Worm (Caenorhabditis elegans) whole organism, L1 larva: Measurements from ENCODE around the gene Y38E10A.28.

ENCODE experiments used
- C04F5.9 ChIP-seq: sonication (generic microtip); optimal IDR thresholded peaks from 2 replicates; lab custom pipeline; 2016; ENCODE audit warnings: missing genetic modification characterization, missing compliant biosample characterization
- C16A3.4 ChIP-seq: fragments of 150-350 bp; optimal IDR thresholded peaks from 2 replicates; lab custom pipeline; 2014; ENCODE audit warnings: missing biosample characterization, missing genetic modification characterization
- C34B4.2 ChIP-seq: sonication (generic microtip); optimal IDR thresholded peaks from 2 replicates; lab custom pipeline; 2017; ENCODE audit warnings: mild to moderate bottlenecking, missing genetic modification characterization, missing compliant biosample characterization
- alr-1 ChIP-seq: fragments of 200-800 bp; sonication (Bioruptor generic); optimal IDR thresholded peaks from 2 replicates; lab custom pipeline; 2018; ENCODE audit warnings: borderline replicate concordance, mild to moderate bottlenecking, missing genetic modification characterization, missing compliant biosample characterization
- ama-1 ChIP-seq: fragments of 150-350 bp; optimal IDR thresholded peaks from 2 replicates; lab custom pipeline; 2014
- blmp-1 ChIP-seq: fragments of 150-350 bp; optimal IDR thresholded peaks from 2 replicates; lab custom pipeline; 2014; ENCODE audit warnings: missing biosample characterization, missing genetic modification characterization
- ceh-63 ChIP-seq: fragments of 200-800 bp; sonication (Bioruptor generic); optimal IDR thresholded peaks from 2 replicates; lab custom pipeline; 2018; ENCODE audit warnings: mild to moderate bottlenecking, missing genetic modification characterization, missing compliant biosample characterization
- ceh-8 ChIP-seq: fragments of 200-800 bp; sonication (Bioruptor generic); optimal IDR thresholded peaks from 2 replicates; lab custom pipeline; 2018; ENCODE audit warnings: mild to moderate bottlenecking, missing genetic modification characterization, moderate library complexity, missing compliant biosample characterization
- ceh-82 ChIP-seq, 3 experiments: fragments of 150-350 bp in 1 of 3; sonication (generic microtip) in 2 of 3; optimal IDR thresholded peaks; 2 replicates each; lab custom pipeline; 2014 to 2017; ENCODE audit warnings: missing biosample characterization in 3 of 3, missing genetic modification characterization in 3 of 3
- ceh-90 ChIP-seq: sonication (generic microtip); optimal IDR thresholded peaks from 2 replicates; lab custom pipeline; 2016; ENCODE audit warnings: missing genetic modification characterization, missing compliant biosample characterization
- ces-1 ChIP-seq: fragments of 150-350 bp; optimal IDR thresholded peaks from 2 replicates; lab custom pipeline; 2014; ENCODE audit warnings: missing biosample characterization, missing genetic modification reagents, missing genetic modification characterization
- dpl-1 ChIP-seq, 3 experiments: fragments of 150-350 bp in 2 of 3; sonication (generic microtip) in 1 of 3; optimal IDR thresholded peaks; 2 replicates each; lab custom pipeline; 2014 to 2017; ENCODE audit warnings: missing biosample characterization in 3 of 3, missing genetic modification characterization in 3 of 3, missing genetic modification reagents in 3 of 3
- dsc-1 ChIP-seq: sonication (generic microtip); optimal IDR thresholded peaks from 2 replicates; lab custom pipeline; 2016; ENCODE audit warnings: mild to moderate bottlenecking, missing genetic modification characterization, missing compliant biosample characterization
- efl-1 ChIP-seq, 4 experiments: fragments of 150-350 bp; optimal IDR thresholded peaks in 3 of 4; peaks in 1 of 4; 1 replicate in 1 of 4; 2 replicates in 3 of 4; lab custom pipeline; 2014; ENCODE audit warnings: missing biosample characterization in 2 of 4, missing genetic modification characterization in 2 of 4, missing genetic modification reagents in 2 of 4
- egl-27 ChIP-seq, 2 experiments: fragments of 150-350 bp in 1 of 2; sonication (generic microtip); optimal IDR thresholded peaks; 3 replicates each; lab custom pipeline; 2017 to 2018; ENCODE audit warnings: missing biosample characterization in 2 of 2, missing genetic modification characterization in 2 of 2, missing genetic modification reagents in 2 of 2
- elt-2 ChIP-seq: sonication (generic microtip); optimal IDR thresholded peaks from 2 replicates; lab custom pipeline; 2016; ENCODE audit warnings: missing genetic modification characterization, mild to moderate bottlenecking, inconsistent platforms, missing compliant biosample characterization, missing genetic modification reagents
- elt-3 ChIP-seq, 6 experiments: fragments of 150-350 bp in 1 of 6; sonication (generic microtip); optimal IDR thresholded peaks; 2 replicates each; lab custom pipeline; 2017 to 2018; ENCODE audit warnings: missing biosample characterization in 6 of 6, missing genetic modification characterization in 6 of 6, inconsistent platforms in 1 of 6
- ets-5 ChIP-seq: fragments of 200-800 bp; sonication (Bioruptor generic); IDR thresholded peaks from 2 replicates; pipeline ENCODE4 v1.3.6; 2022; ENCODE audit warnings: missing genetic modification characterization, missing compliant biosample characterization
- fkh-4 ChIP-seq: sonication (generic microtip); optimal IDR thresholded peaks from 2 replicates; lab custom pipeline; 2016; ENCODE audit warnings: missing compliant biosample characterization, missing genetic modification characterization, borderline replicate concordance
- fkh-8 ChIP-seq: sonication (generic microtip); optimal IDR thresholded peaks from 2 replicates; lab custom pipeline; 2016; ENCODE audit warnings: mild to moderate bottlenecking, missing genetic modification characterization, missing compliant biosample characterization
- grh-1 ChIP-seq: fragments of 200-800 bp; sonication (Bioruptor generic); IDR thresholded peaks from 2 replicates; pipeline ENCODE4 v1.3.6; 2022; ENCODE audit warnings: missing genetic modification reagents, missing genetic modification characterization, missing compliant biosample characterization
- hlh-4 ChIP-seq: sonication (generic microtip); optimal IDR thresholded peaks from 2 replicates; lab custom pipeline; 2016; ENCODE audit warnings: mild to moderate bottlenecking, missing genetic modification characterization, missing compliant biosample characterization
- lin-13 ChIP-seq: fragments of 150-350 bp; optimal IDR thresholded peaks from 2 replicates; lab custom pipeline; 2014; ENCODE audit warnings: missing biosample characterization, missing genetic modification reagents, missing genetic modification characterization
- lin-15B ChIP-seq: fragments of 150-350 bp; sonication (generic microtip); optimal IDR thresholded peaks from 3 replicates; lab custom pipeline; 2014; ENCODE audit warnings: missing biosample characterization, missing genetic modification characterization
- lin-35 ChIP-seq, 2 experiments: fragments of 150-350 bp; optimal IDR thresholded peaks; 2 replicates each; lab custom pipeline; 2014; ENCODE audit warnings: missing biosample characterization in 2 of 2, missing genetic modification characterization in 2 of 2, missing genetic modification reagents in 2 of 2
- lir-3 ChIP-seq: sonication (generic microtip); optimal IDR thresholded peaks from 2 replicates; lab custom pipeline; 2016; ENCODE audit warnings: mild to moderate bottlenecking, missing genetic modification characterization, moderate library complexity, missing compliant biosample characterization; ENCODE audit not compliant: poor library complexity
- lsy-2 ChIP-seq, 2 experiments: fragments of 150-350 bp; optimal IDR thresholded peaks; 2 replicates each; lab custom pipeline; 2014; ENCODE audit warnings: missing biosample characterization in 2 of 2, missing genetic modification characterization in 2 of 2
- mdl-1 ChIP-seq, 2 experiments: fragments of 150-350 bp; optimal IDR thresholded peaks; 2 replicates each; lab custom pipeline; 2014 to 2017; ENCODE audit warnings: missing biosample characterization in 2 of 2, missing genetic modification characterization in 2 of 2, inconsistent platforms in 1 of 2
- nhr-237 ChIP-seq: fragments of 150-350 bp; optimal IDR thresholded peaks from 2 replicates; lab custom pipeline; 2014; ENCODE audit warnings: missing biosample characterization, missing genetic modification characterization
- nhr-47 ChIP-seq: sonication (generic microtip); optimal IDR thresholded peaks from 2 replicates; lab custom pipeline; 2016; ENCODE audit warnings: mild to moderate bottlenecking, missing genetic modification characterization, moderate library complexity, missing compliant biosample characterization
- nhr-71 ChIP-seq: sonication (generic microtip); optimal IDR thresholded peaks from 2 replicates; lab custom pipeline; 2016; ENCODE audit warnings: mild to moderate bottlenecking, missing genetic modification characterization, moderate library complexity, missing compliant biosample characterization
- nhr-76 ChIP-seq: sonication (generic microtip); optimal IDR thresholded peaks from 2 replicates; lab custom pipeline; 2017; ENCODE audit warnings: missing biosample characterization, missing genetic modification characterization
- nhr-84 ChIP-seq: sonication (generic microtip); optimal IDR thresholded peaks from 2 replicates; lab custom pipeline; 2017; ENCODE audit warnings: missing biosample characterization, missing genetic modification characterization
- nhr-85 ChIP-seq: sonication (generic microtip); peaks from one replicate; lab custom pipeline; 2016; ENCODE audit warnings: missing genetic modification characterization, inconsistent platforms, missing compliant biosample characterization
- nhr-90 ChIP-seq: sonication (generic microtip); optimal IDR thresholded peaks from 2 replicates; lab custom pipeline; 2016; ENCODE audit warnings: mild to moderate bottlenecking, missing genetic modification characterization, missing compliant biosample characterization; ENCODE audit not compliant: poor library complexity
- rnt-1 ChIP-seq: sonication (generic microtip); optimal IDR thresholded peaks from 2 replicates; lab custom pipeline; 2016; ENCODE audit warnings: mild to moderate bottlenecking, missing genetic modification characterization, moderate library complexity, missing compliant biosample characterization
- skn-1 ChIP-seq: fragments of 150-350 bp; optimal IDR thresholded peaks from 2 replicates; lab custom pipeline; 2014; ENCODE audit warnings: missing biosample characterization, missing genetic modification characterization
- sox-4 ChIP-seq: sonication (generic microtip); optimal IDR thresholded peaks from 2 replicates; lab custom pipeline; 2016; ENCODE audit warnings: missing genetic modification characterization, missing compliant biosample characterization
- sup-37 ChIP-seq: fragments of 200-800 bp; sonication (Bioruptor generic); optimal IDR thresholded peaks from 2 replicates; lab custom pipeline; 2018; ENCODE audit warnings: mild to moderate bottlenecking, missing genetic modification characterization, missing compliant biosample characterization
- tbx-2 ChIP-seq: sonication (generic microtip); optimal IDR thresholded peaks from 2 replicates; lab custom pipeline; 2016; ENCODE audit warnings: missing genetic modification characterization, missing compliant biosample characterization
- unc-30 ChIP-seq: sonication (generic microtip); optimal IDR thresholded peaks from 2 replicates; lab custom pipeline; 2017; ENCODE audit warnings: missing biosample characterization, missing genetic modification characterization
- unc-62 ChIP-seq: fragments of 150-350 bp; optimal IDR thresholded peaks from 2 replicates; lab custom pipeline; 2014; ENCODE audit warnings: missing biosample characterization, missing genetic modification reagents, missing genetic modification characterization
- unc-98 ChIP-seq: fragments of 200-800 bp; sonication (Bioruptor generic); IDR thresholded peaks from 2 replicates; pipeline ENCODE4 v1.3.6; 2022; ENCODE audit warnings: missing genetic modification characterization, missing compliant biosample characterization
- vab-15 ChIP-seq: sonication (generic microtip); optimal IDR thresholded peaks from 2 replicates; lab custom pipeline; 2017; ENCODE audit warnings: missing genotype, mild to moderate bottlenecking, missing genetic modification characterization, missing compliant biosample characterization
- zag-1 ChIP-seq: fragments of 150-350 bp; optimal IDR thresholded peaks from 2 replicates; lab custom pipeline; 2014; ENCODE audit warnings: missing biosample characterization, missing genetic modification characterization
- ztf-11 ChIP-seq, 2 experiments: sonication (generic microtip); optimal IDR thresholded peaks; 2 replicates each; lab custom pipeline; 2016 to 2017; ENCODE audit warnings: missing genetic modification characterization in 2 of 2, missing biosample characterization in 1 of 2, missing compliant biosample characterization in 1 of 2

Gene Y38E10A.28

ce11 chrII:12629387-12629786 lies at the start of gene Y38E10A.28:
TSS of gene Y38E10A.28 (plus strand) at chrII:12629687.
- TF ChIP-seq C34B4.2 (tag; lab: Kevin White, UChicago), result no peak
- TF ChIP-seq ceh-82 (tag; optimal IDR thresholded peaks at IDR 0.05; lab: Kevin White, UChicago), result no peak
- TF ChIP-seq skn-1 (tag; lab: Kevin White, UChicago), result no peak
- TF ChIP-seq ceh-63 (GFP tag; lab: Kevin White, UChicago), result no peak
- no peak for TF ChIP-seq nhr-237 (tag; lab: Kevin White, UChicago)
- no peak for TF ChIP-seq egl-27 (tag; optimal IDR thresholded peaks at IDR 0.05; lab: Kevin White, UChicago)
- TF ChIP-seq lsy-2 (tag; optimal IDR thresholded peaks at IDR 0.05; lab: Kevin White, UChicago), result no peak
- TF ChIP-seq unc-30, result no peak
- TF ChIP-seq ets-5 (GFP tag; lab: Robert Waterston, UW), result no peak
- TF ChIP-seq nhr-85 (tag; lab: Kevin White, UChicago), result no peak
- no peak for TF ChIP-seq sox-4 (tag; lab: Kevin White, UChicago)
- no peak for TF ChIP-seq ztf-11 (tag; optimal IDR thresholded peaks at IDR 0.05; lab: Kevin White, UChicago)
- no peak for TF ChIP-seq tbx-2 (tag; lab: Kevin White, UChicago)
- no peak for TF ChIP-seq ces-1 (GFP tag; lab: Kevin White, UChicago)
- no peak for TF ChIP-seq fkh-4 (tag; lab: Kevin White, UChicago)
- TF ChIP-seq nhr-47 (tag; lab: Kevin White, UChicago), result no peak
- TF ChIP-seq lin-15B, result no peak
- no peak for TF ChIP-seq ceh-8 (GFP tag; lab: Kevin White, UChicago)
- TF ChIP-seq blmp-1 (tag; lab: Kevin White, UChicago), result no peak
- TF ChIP-seq mdl-1 (tag; optimal IDR thresholded peaks at IDR 0.05; lab: Kevin White, UChicago), result no peak

- TF ChIP-seq C16A3.4 (tag; lab: Kevin White, UChicago) (no peak), efl-1 (optimal IDR thresholded peaks at IDR 0.05; lab: Kevin White, UChicago) (no peak), efl-1 (GFP tag; optimal IDR thresholded peaks at IDR 0.05 in 1 of 2; lab: Kevin White, UChicago) (no peak), lin-13 (GFP tag; lab: Kevin White, UChicago) (no peak), ama-1 (lab: Kevin White, UChicago) (no peak), nhr-84 (tag; lab: Kevin White, UChicago) (no peak), sup-37 (no peak), ceh-63 (GFP tag; lab: Kevin White, UChicago) (no peak), ceh-90 (tag; lab: Kevin White, UChicago) (no peak), hlh-4 (tag; lab: Kevin White, UChicago) (no peak), nhr-76 (tag; lab: Kevin White, UChicago) (no peak), dpl-1 (GFP tag; optimal IDR thresholded peaks at IDR 0.05; lab: Kevin White, UChicago) (no peak), fkh-4 (tag; lab: Kevin White, UChicago) (no peak), rnt-1 (tag; lab: Kevin White, UChicago) (no peak), lin-35 (GFP tag; optimal IDR thresholded peaks at IDR 0.05; lab: Kevin White, UChicago) (no peak), fkh-8 (tag; lab: Kevin White, UChicago) (no peak), elt-3 (tag; optimal IDR thresholded peaks at IDR 0.05; lab: Kevin White, UChicago) (no peak), vab-15 (tag; lab: Kevin White, UChicago) (no peak), nhr-71 (tag; lab: Kevin White, UChicago) (no peak)
These were observed 48.5 kb upstream of the Y38E10A.28 start, which contains the start of gene clec-4 for ce11 chrII:12580952-12581351. TSS of gene clec-4 (minus strand) at chrII:12581113.

DNA sequence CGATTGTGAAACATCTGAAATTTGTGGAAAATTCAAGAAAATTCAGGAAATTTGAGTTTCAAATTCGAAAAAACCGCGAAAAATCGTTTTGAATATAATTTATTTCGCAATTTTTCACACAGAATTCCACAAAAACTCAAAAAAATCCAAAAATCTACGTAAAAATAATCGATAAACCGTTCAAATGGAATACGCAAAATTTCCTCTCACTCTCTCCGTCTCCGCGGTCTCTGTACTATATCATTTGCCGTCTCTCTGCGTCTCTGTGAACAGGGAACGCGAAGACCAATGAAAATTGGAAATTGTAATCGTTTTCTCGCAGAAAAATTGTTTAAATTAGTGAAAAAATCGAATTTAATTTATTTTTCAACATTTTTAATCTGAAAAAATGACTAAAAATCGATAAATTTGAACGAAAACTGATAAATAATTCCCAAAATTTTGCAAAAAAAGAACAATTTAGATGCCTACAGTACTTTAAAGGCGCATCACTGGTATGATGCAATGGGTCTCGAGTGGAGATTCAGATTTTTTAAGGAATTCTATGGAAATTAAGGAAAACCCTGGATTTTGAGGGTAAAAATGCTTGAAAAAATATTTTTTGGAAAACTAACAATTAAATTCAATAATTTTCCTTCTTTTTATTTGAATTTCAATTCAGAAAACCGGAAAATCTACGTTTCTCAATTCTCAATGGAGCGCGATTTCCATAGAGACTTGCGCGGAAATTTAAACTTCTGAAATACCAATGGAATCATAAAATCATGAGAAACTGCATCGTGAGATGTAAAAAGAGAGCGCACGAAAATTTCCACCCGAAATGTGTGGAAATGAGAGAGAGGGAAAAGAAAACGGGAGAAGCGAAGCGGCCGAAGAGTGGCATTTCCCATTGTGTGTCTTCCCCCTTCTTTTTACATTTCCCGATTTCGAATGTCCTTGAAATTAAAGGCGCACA lies 25.5 kb upstream of the Y38E10A.28 start, which contains the start of the genes ceh-100 and lips-15:
TSS of gene ceh-100 (minus strand) at position 14 of the 955 bp plus-strand sequence.
TSS of gene lips-15 (plus strand) at position 720 of the 955 bp plus-strand sequence.
- no peak for TF ChIP-seq unc-98 (GFP tag; lab: Robert Waterston, UW)
- no peak for TF ChIP-seq unc-62 (GFP tag; lab: Kevin White, UChicago)
- TF ChIP-seq alr-1 (tag; lab: Kevin White, UChicago), result no peak
- TF ChIP-seq nhr-90, result no peak
- TF ChIP-seq elt-2 (tag; lab: Kevin White, UChicago), result no peak
- no peak for TF ChIP-seq lir-3 (tag; lab: Kevin White, UChicago)
- no peak for TF ChIP-seq ama-1 (lab: Kevin White, UChicago)
- TF ChIP-seq blmp-1 (tag; lab: Kevin White, UChicago), result no peak
- TF ChIP-seq zag-1 (tag; lab: Kevin White, UChicago), result no peak
- no peak for TF ChIP-seq nhr-76 (tag; lab: Kevin White, UChicago)
- TF ChIP-seq fkh-4 (tag; lab: Kevin White, UChicago), result no peak
- no peak for TF ChIP-seq grh-1 (GFP tag; lab: Robert Waterston, UW)
- no peak for TF ChIP-seq C04F5.9 (tag; lab: Kevin White, UChicago)
- no peak for TF ChIP-seq dsc-1 (tag; lab: Kevin White, UChicago)
- no peak for TF ChIP-seq fkh-8 (tag; lab: Kevin White, UChicago)
- no peak for TF ChIP-seq mdl-1 (tag; optimal IDR thresholded peaks at IDR 0.05; lab: Kevin White, UChicago)
